Worm (Caenorhabditis elegans) whole organism, L3 larva: ENCODE results near the gene C18D4.6.

Experiments used
- R02D3.7 ChIP-seq: fragments of 150-350 bp; optimal IDR thresholded peaks from 2 replicates; lab custom pipeline; 2014; ENCODE audit warnings: missing biosample characterization, missing genetic modification characterization
- ZK546.5 ChIP-seq: sonication (generic microtip); optimal IDR thresholded peaks from 2 replicates; lab custom pipeline; 2017; ENCODE audit warnings: missing biosample characterization, missing genetic modification characterization
- aly-2 ChIP-seq: fragments of 150-350 bp; optimal IDR thresholded peaks from 2 replicates; lab custom pipeline; 2014; ENCODE audit warnings: missing biosample characterization, missing genetic modification characterization
- ama-1 ChIP-seq: fragments of 150-350 bp; optimal IDR thresholded peaks from 2 replicates; lab custom pipeline; 2018
- ceh-28 ChIP-seq: fragments of 150-350 bp; optimal IDR thresholded peaks from 2 replicates; lab custom pipeline; 2014; ENCODE audit warnings: missing biosample characterization, missing genetic modification reagents, missing genetic modification characterization
- ceh-82 ChIP-seq: fragments of 150-350 bp; optimal IDR thresholded peaks from 2 replicates; lab custom pipeline; 2014; ENCODE audit warnings: missing biosample characterization, missing genetic modification characterization
- daf-12 ChIP-seq: fragments of 150-350 bp; optimal IDR thresholded peaks from 2 replicates; lab custom pipeline; 2014; ENCODE audit warnings: missing biosample characterization, missing genetic modification reagents, missing genetic modification characterization
- egl-27 ChIP-seq: sonication (generic microtip); optimal IDR thresholded peaks from 4 replicates; lab custom pipeline; 2017; ENCODE audit warnings: missing biosample characterization, missing genetic modification reagents, missing genetic modification characterization
- eor-1 ChIP-seq, 2 experiments: fragments of 150-350 bp; optimal IDR thresholded peaks; 2 replicates each; lab custom pipeline; 2014 to 2018; ENCODE audit warnings: missing biosample characterization in 2 of 2, missing genetic modification characterization in 2 of 2
- fkh-10 ChIP-seq: sonication (generic microtip); optimal IDR thresholded peaks from 2 replicates; lab custom pipeline; 2017; ENCODE audit warnings: missing biosample characterization, missing genetic modification reagents, missing genetic modification characterization
- fos-1 ChIP-seq: fragments of 150-350 bp; optimal IDR thresholded peaks from 2 replicates; lab custom pipeline; 2014; ENCODE audit warnings: missing biosample characterization, missing genetic modification characterization
- hmg-11 ChIP-seq: sonication (generic microtip); optimal IDR thresholded peaks from 2 replicates; lab custom pipeline; 2016; ENCODE audit warnings: missing genetic modification characterization, missing compliant biosample characterization
- lin-15B ChIP-seq: fragments of 150-350 bp; optimal IDR thresholded peaks from 2 replicates; lab custom pipeline; 2014; ENCODE audit warnings: missing biosample characterization, missing genetic modification characterization
- lsy-12 ChIP-seq: sonication (generic microtip); optimal IDR thresholded peaks from 2 replicates; lab custom pipeline; 2016; ENCODE audit warnings: mild to moderate bottlenecking, missing genetic modification characterization, missing compliant biosample characterization
- mdl-1 ChIP-seq: fragments of 150-350 bp; optimal IDR thresholded peaks from 2 replicates; lab custom pipeline; 2014; ENCODE audit warnings: missing biosample characterization, missing genetic modification characterization
- nhr-237 ChIP-seq: fragments of 150-350 bp; optimal IDR thresholded peaks from 2 replicates; lab custom pipeline; 2014; ENCODE audit warnings: missing biosample characterization, missing genetic modification characterization
- nhr-25 ChIP-seq: sonication (generic microtip); optimal IDR thresholded peaks from 2 replicates; lab custom pipeline; 2017; ENCODE audit warnings: missing biosample characterization, missing genetic modification characterization
- nhr-77 ChIP-seq: fragments of 150-350 bp; optimal IDR thresholded peaks from 2 replicates; lab custom pipeline; 2014; ENCODE audit warnings: missing biosample characterization, missing genetic modification characterization
- pqm-1 ChIP-seq: fragments of 150-350 bp; optimal IDR thresholded peaks from 2 replicates; lab custom pipeline; 2017; ENCODE audit warnings: missing biosample characterization, missing genetic modification characterization, inconsistent platforms
- unc-39 ChIP-seq: sonication (generic microtip); optimal IDR thresholded peaks from 4 replicates; lab custom pipeline; 2017; ENCODE audit warnings: missing biosample characterization, missing genetic modification characterization
- zag-1 ChIP-seq: fragments of 150-350 bp; optimal IDR thresholded peaks from 2 replicates; lab custom pipeline; 2014; ENCODE audit warnings: missing biosample characterization, missing genetic modification characterization
- ztf-11 ChIP-seq: fragments of 150-350 bp; optimal IDR thresholded peaks from 2 replicates; lab custom pipeline; 2014; ENCODE audit warnings: missing biosample characterization, missing genetic modification characterization

The C18D4.6 gene

ce11 chrV:17493732-17494131, 44.4 kb downstream of the C18D4.6 start, which contains the start of gene fbxa-102:
Gene fbxa-102 (minus strand): TSS chrV:17493832.
- TF ChIP-seq ama-1 (lab: Kevin White, UChicago) (no peak), lin-15B (tag; lab: Kevin White, UChicago) (no peak), zag-1 (tag; lab: Kevin White, UChicago) (no peak), fkh-10 (GFP tag; lab: Kevin White, UChicago) (no peak), fos-1 (tag; lab: Kevin White, UChicago) (no peak), hmg-11 (tag; lab: Kevin White, UChicago) (no peak), daf-12 (tag; lab: Kevin White, UChicago) (no peak), ztf-11 (no peak), ZK546.5 (tag; lab: Kevin White, UChicago) (no peak), pqm-1 (tag; lab: Kevin White, UChicago) (no peak), ceh-28 (no peak), egl-27 (tag; lab: Kevin White, UChicago) (no peak), R02D3.7 (no peak), unc-39 (tag; lab: Kevin White, UChicago) (no peak), nhr-237 (tag; lab: Kevin White, UChicago) (no peak), nhr-25 (tag; lab: Kevin White, UChicago) (no peak), lsy-12 (tag; lab: Kevin White, UChicago) (no peak), eor-1 (tag; optimal IDR thresholded peaks at IDR 0.05; lab: Kevin White, UChicago) (no peak), aly-2 (tag; lab: Kevin White, UChicago) (no peak), nhr-77 (tag; lab: Kevin White, UChicago) (no peak)

- no peak for TF ChIP-seq mdl-1 (tag; lab: Kevin White, UChicago)
- TF ChIP-seq ceh-82, result no peak
These were observed 52.1 kb downstream of the C18D4.6 start, which contains the start of gene scl-24 for ce11 chrV:17486034-17486433. Gene scl-24 (plus strand): TSS chrV:17486334.
